Fruit fly (Drosophila melanogaster) whole organism, embryonic: ENCODE measurements around the gene CG18265.

Source experiments
- Asciz ChIP-seq: fragments of 200-800 bp; sonication (Bioruptor generic); optimal IDR thresholded peaks from 2 replicates; lab custom pipeline; 2017; ENCODE audit warnings: missing biosample characterization, mild to moderate bottlenecking, missing genetic modification characterization, missing genetic modification reagents
- Bgb ChIP-seq: fragments of 200-800 bp; sonication (Bioruptor generic); IDR thresholded peaks from 2 replicates; pipeline ENCODE4 v1.3.6; 2022; ENCODE audit warnings: missing biosample characterization, missing genetic modification characterization; ENCODE audit not compliant: partially characterized antibody
- CG11560 ChIP-seq: fragments of 200-800 bp; sonication (Bioruptor generic); IDR thresholded peaks from 3 replicates; pipeline ENCODE4 v1.3.6; 2022; ENCODE audit warnings: missing biosample characterization, missing genetic modification characterization
- CG11695 ChIP-seq: fragments of 200-800 bp; sonication (Bioruptor generic); IDR thresholded peaks from 3 replicates; pipeline ENCODE4 v1.3.6; 2022; ENCODE audit warnings: missing biosample characterization, missing genetic modification characterization
- CG12071 ChIP-seq: fragments of 200-800 bp; sonication (Bioruptor generic); optimal IDR thresholded peaks from 3 replicates; lab custom pipeline; 2018; ENCODE audit warnings: missing biosample characterization, mild to moderate bottlenecking, missing genetic modification characterization
- CG13296 ChIP-seq: fragments of 200-800 bp; sonication (Bioruptor generic); optimal IDR thresholded peaks from 3 replicates; lab custom pipeline; 2018; ENCODE audit warnings: missing biosample characterization, mild to moderate bottlenecking, missing genetic modification characterization
- CG14014 ChIP-seq: fragments of 200-800 bp; sonication (Bioruptor generic); IDR thresholded peaks from 2 replicates; pipeline ENCODE4 v1.3.6; 2022; ENCODE audit warnings: missing biosample characterization, missing genetic modification characterization
- CG15696 ChIP-seq: fragments of 200-800 bp; sonication (Bioruptor generic); optimal IDR thresholded peaks from 2 replicates; lab custom pipeline; 2019; ENCODE audit warnings: missing biosample characterization, mild to moderate bottlenecking, missing genetic modification characterization, moderate library complexity
- CG16815 ChIP-seq: fragments of 200-800 bp; sonication (Bioruptor generic); optimal IDR thresholded peaks from 3 replicates; lab custom pipeline; 2017; ENCODE audit warnings: missing biosample characterization, mild to moderate bottlenecking, missing genetic modification characterization
- CG17568 ChIP-seq: fragments of 200-800 bp; sonication (Bioruptor generic); optimal IDR thresholded peaks from 2 replicates; lab custom pipeline; 2018; ENCODE audit warnings: missing biosample characterization, mild to moderate bottlenecking, missing genetic modification characterization, moderate library complexity
- CG17612 ChIP-seq: fragments of 200-800 bp; sonication (Bioruptor generic); IDR thresholded peaks from 2 replicates; pipeline ENCODE4 v1.3.6; 2022; ENCODE audit warnings: missing biosample characterization, missing genetic modification characterization
- CG18262 ChIP-seq: fragments of 200-800 bp; optimal IDR thresholded peaks from 3 replicates; lab custom pipeline; 2019; ENCODE audit warnings: missing biosample characterization, mild to moderate bottlenecking, missing genetic modification characterization, moderate library complexity
- CG2712 ChIP-seq: fragments of 200-800 bp; optimal IDR thresholded peaks from 3 replicates; lab custom pipeline; 2019; ENCODE audit warnings: missing biosample characterization, mild to moderate bottlenecking, missing genetic modification characterization, moderate library complexity
- CG2875 ChIP-seq: fragments of 200-800 bp; sonication (Bioruptor generic); optimal IDR thresholded peaks from 2 replicates; lab custom pipeline; 2017; ENCODE audit warnings: missing biosample characterization, mild to moderate bottlenecking, missing genetic modification characterization, missing genetic modification reagents
- CG33213 ChIP-seq: fragments of 200-800 bp; sonication (Bioruptor generic); optimal IDR thresholded peaks from 3 replicates; lab custom pipeline; 2016; ENCODE audit warnings: missing biosample characterization, missing genetic modification characterization
- CG4424 ChIP-seq: fragments of 200-800 bp; sonication (Bioruptor generic); optimal IDR thresholded peaks from 3 replicates; lab custom pipeline; 2016; ENCODE audit warnings: missing biosample characterization, missing genetic modification characterization
- CG4617 ChIP-seq: fragments of 200-800 bp; sonication (Bioruptor generic); optimal IDR thresholded peaks from 3 replicates; lab custom pipeline; 2016; ENCODE audit warnings: missing biosample characterization, missing genetic modification characterization, borderline replicate concordance
- CG7372 ChIP-seq: fragments of 200-800 bp; sonication (Bioruptor generic); IDR thresholded peaks from 2 replicates; pipeline ENCODE4 v1.3.6; 2022; ENCODE audit warnings: missing biosample characterization, missing genetic modification characterization
- CG9609 ChIP-seq: fragments of 200-800 bp; sonication (Bioruptor generic); optimal IDR thresholded peaks from 3 replicates; lab custom pipeline; 2016; ENCODE audit warnings: missing biosample characterization, missing genetic modification characterization
- CHES-1-like ChIP-seq: fragments of 200-800 bp; sonication (Bioruptor generic); optimal IDR thresholded peaks from 2 replicates; lab custom pipeline; 2016; ENCODE audit warnings: missing biosample characterization, missing genetic modification characterization
- Chrac-16 ChIP-seq: fragments of 200-800 bp; sonication (Bioruptor generic); optimal IDR thresholded peaks from 3 replicates; lab custom pipeline; 2016; ENCODE audit warnings: missing biosample characterization, missing genetic modification characterization
- Dbx ChIP-seq: fragments of 200-800 bp; sonication (Bioruptor generic); IDR thresholded peaks from 3 replicates; pipeline ENCODE4 v1.3.6; 2022; ENCODE audit warnings: missing biosample characterization, missing genetic modification characterization
- Eip74EF ChIP-seq, 2 experiments: fragments of 200-800 bp in 1 of 2; fragments of >200 bp in 1 of 2; sonication (Bioruptor generic) in 1 of 2; optimal IDR thresholded peaks; 2 replicates each; lab custom pipeline; 2017 to 2019; ENCODE audit warnings: missing biosample characterization in 2 of 2, missing genetic modification characterization in 2 of 2, mild to moderate bottlenecking in 1 of 2, moderate library complexity in 1 of 2
- Elba2 ChIP-seq: fragments of 200-800 bp; sonication (Bioruptor generic); optimal IDR thresholded peaks from 3 replicates; lab custom pipeline; 2016; ENCODE audit warnings: missing biosample characterization, missing genetic modification characterization
- Fer2 ChIP-seq: fragments of 200-800 bp; sonication (Bioruptor generic); optimal IDR thresholded peaks from 2 replicates; lab custom pipeline; 2018; ENCODE audit warnings: missing biosample characterization, mild to moderate bottlenecking, missing genetic modification characterization, moderate library complexity
- HLH3B ChIP-seq: fragments of 200-800 bp; sonication (Bioruptor generic); IDR thresholded peaks from 2 replicates; pipeline ENCODE4 v1.3.6; 2022; ENCODE audit warnings: missing biosample characterization, missing genetic modification characterization
- HLH54F ChIP-seq: fragments of 200-800 bp; sonication (Bioruptor generic); optimal IDR thresholded peaks from 3 replicates; lab custom pipeline; 2016; ENCODE audit warnings: missing biosample characterization, missing genetic modification characterization
- NfI ChIP-seq: fragments of 200-800 bp; sonication (Bioruptor generic); optimal IDR thresholded peaks from 3 replicates; lab custom pipeline; 2018; ENCODE audit warnings: missing biosample characterization, mild to moderate bottlenecking, missing genetic modification characterization, moderate library complexity
- Sox102F ChIP-seq: fragments of 200-800 bp; sonication (Bioruptor generic); optimal IDR thresholded peaks from 2 replicates; lab custom pipeline; 2018; ENCODE audit warnings: missing biosample characterization, mild to moderate bottlenecking, missing genetic modification characterization, moderate library complexity
- az2 ChIP-seq: fragments of 200-800 bp; sonication (Bioruptor generic); optimal IDR thresholded peaks from 3 replicates; lab custom pipeline; 2016; ENCODE audit warnings: missing biosample characterization, missing genetic modification characterization
- cas ChIP-seq: fragments of 200-800 bp; sonication (Bioruptor generic); IDR thresholded peaks from 2 replicates; pipeline ENCODE4 v1.3.6; 2022; ENCODE audit warnings: missing biosample characterization, missing genetic modification characterization
- dati ChIP-seq: fragments of 200-800 bp; sonication (Bioruptor generic); IDR thresholded peaks from 2 replicates; pipeline ENCODE4 v1.3.6; 2022; ENCODE audit warnings: missing biosample characterization, missing genetic modification characterization
- dpn ChIP-seq, 2 experiments: fragments of 200-800 bp; sonication (Bioruptor generic); optimal IDR thresholded peaks; 3 replicates each; lab custom pipeline; 2016; ENCODE audit warnings: missing biosample characterization in 2 of 2, missing genetic modification characterization in 2 of 2
- emc ChIP-seq: fragments of 200-800 bp; sonication (Bioruptor generic); optimal IDR thresholded peaks from 2 replicates; lab custom pipeline; 2016; ENCODE audit warnings: missing biosample characterization, missing genetic modification characterization
- fu2 ChIP-seq: fragments of 200-800 bp; sonication (Bioruptor generic); optimal IDR thresholded peaks from 2 replicates; lab custom pipeline; 2016; ENCODE audit warnings: missing biosample characterization, missing genetic modification characterization
- grn ChIP-seq: fragments of 200-800 bp; sonication (Bioruptor generic); optimal IDR thresholded peaks from 3 replicates; lab custom pipeline; 2017; ENCODE audit warnings: missing biosample characterization, missing genetic modification characterization
- h ChIP-seq: fragments of >200 bp; optimal IDR thresholded peaks from 2 replicates; lab custom pipeline; 2017
- knrl ChIP-seq: fragments of 200-800 bp; sonication (Bioruptor generic); IDR thresholded peaks from 3 replicates; pipeline ENCODE4 v1.3.6; 2022; ENCODE audit warnings: missing biosample characterization, missing genetic modification characterization; ENCODE audit not compliant: partially characterized antibody
- nau ChIP-seq: fragments of 200-800 bp; sonication (Bioruptor generic); optimal IDR thresholded peaks from 3 replicates; lab custom pipeline; 2017; ENCODE audit warnings: missing biosample characterization, mild to moderate bottlenecking, missing genetic modification characterization, missing genetic modification reagents
- psq ChIP-seq: fragments of 200-800 bp; sonication (Bioruptor generic); optimal IDR thresholded peaks from 2 replicates; lab custom pipeline; 2017; ENCODE audit warnings: missing biosample characterization, missing genetic modification characterization
- ro ChIP-seq: fragments of 200-800 bp; sonication (Bioruptor generic); IDR thresholded peaks from 2 replicates; pipeline ENCODE4 v1.3.6; 2022; ENCODE audit warnings: missing biosample characterization, missing genetic modification characterization
- sens-2 ChIP-seq: fragments of 200-800 bp; sonication (Bioruptor generic); IDR thresholded peaks from 2 replicates; pipeline ENCODE4 v1.3.6; 2022; ENCODE audit warnings: missing biosample characterization, missing genetic modification characterization
- seq ChIP-seq: fragments of 200-800 bp; sonication (Bioruptor generic); IDR thresholded peaks from 2 replicates; pipeline ENCODE4 v1.3.6; 2022; ENCODE audit warnings: missing biosample characterization, missing genetic modification characterization
- sr ChIP-seq: fragments of 200-800 bp; sonication (Bioruptor generic); IDR thresholded peaks from 3 replicates; pipeline ENCODE4 v1.3.6; 2022; ENCODE audit warnings: missing biosample characterization, missing genetic modification characterization
- ssp ChIP-seq: fragments of 200-800 bp; sonication (Bioruptor generic); IDR thresholded peaks from 2 replicates; pipeline ENCODE4 v1.3.6; 2022; ENCODE audit warnings: missing biosample characterization, missing genetic modification characterization
- trh ChIP-seq: fragments of 200-800 bp; sonication (Bioruptor generic); optimal IDR thresholded peaks from 2 replicates; lab custom pipeline; 2016; ENCODE audit warnings: missing biosample characterization, missing genetic modification characterization
- twi ChIP-seq: fragments of 200-800 bp; optimal IDR thresholded peaks from 2 replicates; lab custom pipeline; 2019; ENCODE audit warnings: missing biosample characterization, mild to moderate bottlenecking, missing genetic modification characterization, moderate library complexity
- vfl ChIP-seq: fragments of 200-800 bp; sonication (Bioruptor generic); optimal IDR thresholded peaks from 2 replicates; lab custom pipeline; 2016; ENCODE audit warnings: missing biosample characterization, missing genetic modification characterization
- zen2 ChIP-seq: fragments of 200-800 bp; sonication (Bioruptor generic); IDR thresholded peaks from 3 replicates; pipeline ENCODE4 v1.3.6; 2022; ENCODE audit warnings: missing biosample characterization, missing genetic modification characterization; ENCODE audit not compliant: partially characterized antibody

CG18265 gene

DNA sequence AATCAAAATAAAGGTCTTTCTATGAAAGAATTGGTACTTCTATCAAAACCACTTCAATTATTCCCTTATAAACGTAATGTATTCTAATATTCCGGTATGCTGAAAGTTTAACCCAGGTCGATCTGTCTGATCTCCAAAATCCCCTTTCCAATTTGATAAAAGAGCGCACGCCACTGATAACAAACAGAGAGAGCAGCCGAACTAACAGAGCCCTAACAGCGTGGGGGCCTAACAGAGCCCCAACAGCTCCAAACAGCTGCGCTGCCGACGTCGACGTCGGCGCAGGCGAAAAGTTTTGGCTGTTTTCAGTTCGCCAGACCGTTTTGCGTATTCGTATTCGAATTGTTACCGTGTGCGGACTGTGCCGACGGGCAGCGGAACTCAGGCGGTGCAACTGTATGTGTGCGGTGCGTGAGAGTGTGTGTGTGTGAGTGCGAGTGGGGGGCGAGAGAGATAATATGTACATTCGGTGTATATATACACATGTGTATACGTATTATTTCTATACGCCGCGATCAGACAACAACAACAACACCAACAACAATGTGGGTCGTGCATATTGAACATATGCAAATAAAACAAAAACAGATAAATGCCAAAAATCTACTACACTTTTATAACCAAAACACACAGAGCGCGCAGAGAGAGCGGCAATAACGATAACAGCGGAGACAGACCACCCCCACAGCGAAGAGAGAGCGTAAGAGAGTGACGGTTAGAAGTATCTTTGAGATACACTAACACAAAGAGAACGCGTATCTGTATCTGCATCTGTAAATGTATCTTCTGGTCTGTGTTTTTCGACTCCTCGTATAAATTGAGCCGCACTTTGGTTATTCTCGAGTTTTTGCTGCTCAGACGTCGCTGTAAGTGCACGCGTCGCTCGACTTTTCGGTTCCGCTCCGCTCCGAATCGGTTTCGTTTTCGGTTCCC lies 47.9 kb downstream of the CG18265 start, which contains the start of gene Oatp74D (continued):
- TF ChIP-seq Eip74EF (GFP tag; optimal IDR thresholded peaks at IDR 0.05; lab: Kevin White, UChicago), result peak in 1 of 2 experiments; percentile 51
- TF ChIP-seq dpn (GFP tag; optimal IDR thresholded peaks at IDR 0.05; lab: Kevin White, UChicago), result peak in 1 of 2 experiments; percentile 60
- TF ChIP-seq Fer2 (tag; lab: Kevin White, UChicago), result no peak
- TF ChIP-seq Bgb (GFP tag; lab: Robert Waterston, UW), result peak; percentile 68; the same call in 1 of the 2 replicates
- peak; percentile 74 for TF ChIP-seq CG12071 (GFP tag; lab: Kevin White, UChicago)
- TF ChIP-seq CG15696 (tag; lab: Kevin White, UChicago), result peak; percentile 65
- peak; percentile 33 for TF ChIP-seq CG18262 (tag; lab: Kevin White, UChicago)
- no peak for TF ChIP-seq h (lab: Kevin White, UChicago)
- no peak for TF ChIP-seq sens-2 (GFP tag; lab: Robert Waterston, UW)
- peak; percentile 64 for TF ChIP-seq twi (tag; lab: Kevin White, UChicago)
- peak; percentile 49 for TF ChIP-seq grn (GFP tag; lab: Kevin White, UChicago)
- peak; percentile 39 for TF ChIP-seq CG2875
- TF ChIP-seq CG13296, result peak; percentile 65
- peak; percentile 49 for TF ChIP-seq CG14014
- no peak for TF ChIP-seq emc (GFP tag; lab: Kevin White, UChicago)
- peak; percentile 83 for TF ChIP-seq nau (GFP tag; lab: Kevin White, UChicago)
- TF ChIP-seq NfI (GFP tag; lab: Kevin White, UChicago), result peak; percentile 8
- TF ChIP-seq CG4617 (GFP tag; lab: Kevin White, UChicago), result no peak
- TF ChIP-seq Sox102F (GFP tag; lab: Kevin White, UChicago), result peak; percentile 18
- peak; percentile 74 for TF ChIP-seq Asciz
- no peak for TF ChIP-seq Elba2 (GFP tag; lab: Kevin White, UChicago)
- TF ChIP-seq CG11560 (tag; lab: Robert Waterston, UW), result no peak
- no peak for TF ChIP-seq trh (GFP tag; lab: Kevin White, UChicago)
- TF ChIP-seq CG16815 (GFP tag; lab: Kevin White, UChicago), result no peak
- no peak for TF ChIP-seq CG33213 (GFP tag; lab: Kevin White, UChicago)
- TF ChIP-seq CG11695 (GFP tag; lab: Robert Waterston, UW), result peak; percentile 5; the same call in 1 of the 3 replicates
- TF ChIP-seq seq, result no peak; the same call in 1 of the 2 replicates
- TF ChIP-seq psq (GFP tag; lab: Kevin White, UChicago), result no peak
- TF ChIP-seq HLH3B (GFP tag; lab: Robert Waterston, UW), result peak; percentile 43; the same call in 1 of the 2 replicates
- no peak for TF ChIP-seq vfl (GFP tag; lab: Kevin White, UChicago)
- no peak for TF ChIP-seq cas (GFP tag; lab: Robert Waterston, UW)
- TF ChIP-seq knrl (GFP tag; lab: Robert Waterston, UW), result no peak
- no peak for TF ChIP-seq CG9609 (GFP tag; lab: Kevin White, UChicago)
- no peak for TF ChIP-seq dati (GFP tag; lab: Robert Waterston, UW)
- peak; percentile 5 for TF ChIP-seq CG2712
- no peak for TF ChIP-seq CG7372 (GFP tag; lab: Robert Waterston, UW)
- no peak for TF ChIP-seq fu2
- peak; percentile 68 for TF ChIP-seq sr (GFP tag; lab: Robert Waterston, UW)
- TF ChIP-seq ssp (GFP tag; lab: Robert Waterston, UW), result no peak
- TF ChIP-seq ro, result no peak
- TF ChIP-seq Dbx, result peak; percentile 45; the same call in 1 of the 3 replicates
- TF ChIP-seq az2 (GFP tag; lab: Kevin White, UChicago), result peak; percentile 32
- TF ChIP-seq CG4424 (GFP tag; lab: Kevin White, UChicago), result peak; percentile 78
- TF ChIP-seq CG17612 (GFP tag; lab: Robert Waterston, UW), result no peak
- TF ChIP-seq HLH54F (GFP tag; lab: Kevin White, UChicago), result peak; percentile 17
- TF ChIP-seq Chrac-16, result peak; percentile 40
- peak; percentile 33 for TF ChIP-seq CHES-1-like (GFP tag; lab: Kevin White, UChicago)
- TF ChIP-seq CG17568 (GFP tag; lab: Kevin White, UChicago), result peak; percentile 68
- no peak; the same call in 2 of the 3 replicates for TF ChIP-seq zen2 (GFP tag; lab: Robert Waterston, UW)
